Fruit fly (Drosophila melanogaster): ENCODE results near the gene Ir85a.

The Ir85a gene

dm6 chr3R:8747134-8747870 is 47.2 kb upstream of the Ir85a start, which contains the start of the genes CG9801 and Nasp (continued):
- TF ChIP-seq en (GFP tag; optimal IDR thresholded peaks at IDR 0.05) (no peak), CG3847 (GFP tag; IDR thresholded peaks at IDR 0.05) (peak; percentile 69), CG15696 (tag; optimal IDR thresholded peaks at IDR 0.05) (peak; percentile 14), so (GFP tag; IDR thresholded peaks at IDR 0.05) (peak; percentile 48; the same call in 1 of the 3 replicates), CG9437 (GFP tag; optimal IDR thresholded peaks at IDR 0.05) (no peak), jumu (GFP tag; optimal IDR thresholded peaks at IDR 0.05) (peak; percentile 46), sd (tag; optimal IDR thresholded peaks at IDR 0.05) (peak; percentile 56), chif (GFP tag; optimal IDR thresholded peaks at IDR 0.05) (peak in 1 of 2 experiments; percentile 41), Scr (GFP tag; IDR thresholded peaks at IDR 0.05; ENCODE audit: partially characterized antibody) (peak; percentile 70), CG2199 (GFP tag; IDR thresholded peaks at IDR 0.05) (peak; percentile 65), Blimp-1 (GFP tag; optimal IDR thresholded peaks at IDR 0.05) (peak; percentile 16), nerfin-2 (GFP tag; IDR thresholded peaks at IDR 0.05; ENCODE audit: partially characterized antibody) (peak; percentile 73), dm (GFP tag; optimal IDR thresholded peaks at IDR 0.05) (peak; percentile 35), esg (GFP tag; conservative IDR thresholded peaks at IDR 0.05) (no peak), CG6683 (GFP tag; optimal IDR thresholded peaks at IDR 0.05) (no peak), ase (GFP tag; IDR thresholded peaks at IDR 0.05) (0 out of 3 replicates have a peak, but pooled peaks have one; percentile 9), inv (GFP tag; IDR thresholded peaks at IDR 0.05; ENCODE audit: partially characterized antibody) (peak; percentile 64), seq (GFP tag; IDR thresholded peaks at IDR 0.05) (no peak), bcd (GFP tag; optimal IDR thresholded peaks at IDR 0.05) (peak; percentile 28), unc-4 (GFP tag; IDR thresholded peaks at IDR 0.05; ENCODE audit: partially characterized antibody) (peak; percentile 74), CG13287 (GFP tag; IDR thresholded peaks at IDR 0.05; ENCODE audit: partially characterized antibody) (peak; percentile 79), CG11247 (GFP tag; IDR thresholded peaks at IDR 0.05) (peak; percentile 45; the same call in 1 of the 2 replicates), CG18262 (tag; optimal IDR thresholded peaks at IDR 0.05) (no peak), CG14710 (tag; optimal IDR thresholded peaks at IDR 0.05) (peak; percentile 67), Adf1 (GFP tag; IDR thresholded peaks at IDR 0.05) (no peak), MESR4 (GFP tag; optimal IDR thresholded peaks at IDR 0.05) (peak; percentile 50), lilli (GFP tag; optimal IDR thresholded peaks at IDR 0.05) (peak; percentile 0), sr (GFP tag; IDR thresholded peaks at IDR 0.05) (0 out of 3 replicates have a peak, but pooled peaks have one; percentile 8), Dref (GFP tag; IDR thresholded peaks at IDR 0.05) (peak; percentile 90), Vsx1 (GFP tag; optimal IDR thresholded peaks at IDR 0.05) (no peak), Antp (GFP tag; optimal IDR thresholded peaks at IDR 0.05) (peak; percentile 50), CG3995 (GFP tag; optimal IDR thresholded peaks at IDR 0.05) (peak; percentile 67), Ets65A (GFP tag) (peak; percentile 49), Meics (GFP tag; optimal IDR thresholded peaks at IDR 0.05) (no peak), CG4707 (GFP tag; optimal IDR thresholded peaks at IDR 0.05) (no peak), CG4328 (GFP tag; optimal IDR thresholded peaks at IDR 0.05) (no peak), az2 (GFP tag; optimal IDR thresholded peaks at IDR 0.05) (no peak), fd96Cb (tag; optimal IDR thresholded peaks at IDR 0.05) (no peak), Usf (GFP tag; optimal IDR thresholded peaks at IDR 0.05) (no peak), CG8924 (tag; optimal IDR thresholded peaks at IDR 0.05) (peak; percentile 37), CG32767 (GFP tag; IDR thresholded peaks at IDR 0.05) (no peak), CG15269 (tag; optimal IDR thresholded peaks at IDR 0.05) (peak; percentile 25), ttk (GFP tag; IDR thresholded peaks at IDR 0.05) (peak; percentile 22; the same call in 1 of the 2 replicates), Med (GFP tag) (peak; percentile 92), Dll (GFP tag; IDR thresholded peaks at IDR 0.05; ENCODE audit: partially characterized antibody) (peak; percentile 76; the same call in 3 of the 4 replicates), slp2 (GFP tag; optimal IDR thresholded peaks at IDR 0.05) (peak; percentile 44), unpg (GFP tag; optimal IDR thresholded peaks at IDR 0.05) (no peak), Hr39 (optimal IDR thresholded peaks at IDR 0.05) (no peak), CG7963 (GFP tag; IDR thresholded peaks at IDR 0.05; ENCODE audit: partially characterized antibody) (peak; percentile 71)

Data from whole organism, embryonic.